Fruit fly (Drosophila melanogaster) whole organism, embryonic: ENCODE results near the gene CG31287.

ENCODE experiments used
- Aef1 ChIP-seq: fragments of 200-800 bp; sonication (Bioruptor generic); IDR thresholded peaks from 3 replicates; pipeline ENCODE4 v1.3.6; 2022; ENCODE audit warnings: missing biosample characterization, missing genetic modification characterization
- Antp ChIP-seq: fragments of 200-800 bp; sonication (Bioruptor generic); optimal IDR thresholded peaks from 3 replicates; lab custom pipeline; 2016; ENCODE audit warnings: missing biosample characterization, missing genetic modification characterization
- Atf6 ChIP-seq: fragments of 200-800 bp; sonication (Bioruptor generic); IDR thresholded peaks from 2 replicates; pipeline ENCODE4 v1.3.6; 2022; ENCODE audit warnings: missing biosample characterization, missing genetic modification characterization
- CG10147 ChIP-seq: fragments of 200-800 bp; sonication (Bioruptor generic); optimal IDR thresholded peaks from 2 replicates; lab custom pipeline; 2019; ENCODE audit warnings: missing biosample characterization, mild to moderate bottlenecking, missing genetic modification characterization, moderate library complexity
- CG13287 ChIP-seq: fragments of 200-800 bp; sonication (Bioruptor generic); IDR thresholded peaks from 2 replicates; pipeline ENCODE4 v1.3.6; 2022; ENCODE audit warnings: missing biosample characterization, missing genetic modification characterization; ENCODE audit not compliant: partially characterized antibody
- CG13296 ChIP-seq: fragments of 200-800 bp; sonication (Bioruptor generic); optimal IDR thresholded peaks from 3 replicates; lab custom pipeline; 2018; ENCODE audit warnings: missing biosample characterization, mild to moderate bottlenecking, missing genetic modification characterization
- CG13424 ChIP-seq: fragments of 200-800 bp; sonication (Bioruptor generic); optimal IDR thresholded peaks from 2 replicates; lab custom pipeline; 2019; ENCODE audit warnings: missing biosample characterization, mild to moderate bottlenecking, missing genetic modification characterization, moderate library complexity
- CG15696 ChIP-seq: fragments of 200-800 bp; sonication (Bioruptor generic); optimal IDR thresholded peaks from 2 replicates; lab custom pipeline; 2019; ENCODE audit warnings: missing biosample characterization, mild to moderate bottlenecking, missing genetic modification characterization, moderate library complexity
- CG16863 ChIP-seq: fragments of 200-800 bp; sonication (Bioruptor generic); optimal IDR thresholded peaks from 3 replicates; lab custom pipeline; 2016; ENCODE audit warnings: missing biosample characterization, missing genetic modification characterization
- CG18262 ChIP-seq: fragments of 200-800 bp; optimal IDR thresholded peaks from 3 replicates; lab custom pipeline; 2019; ENCODE audit warnings: missing biosample characterization, mild to moderate bottlenecking, missing genetic modification characterization, moderate library complexity
- CG3407 ChIP-seq: fragments of 200-800 bp; sonication (Bioruptor generic); optimal IDR thresholded peaks from 2 replicates; lab custom pipeline; 2018; ENCODE audit warnings: missing biosample characterization, mild to moderate bottlenecking, missing genetic modification characterization
- CG6272 ChIP-seq: fragments of 200-800 bp; sonication (Bioruptor generic); IDR thresholded peaks from 2 replicates; pipeline ENCODE4 v1.3.6; 2022; ENCODE audit warnings: missing biosample characterization, missing genetic modification characterization
- CG7839 ChIP-seq: fragments of 200-800 bp; sonication (Bioruptor generic); optimal IDR thresholded peaks from 3 replicates; lab custom pipeline; 2018; ENCODE audit warnings: missing biosample characterization, mild to moderate bottlenecking, missing genetic modification characterization, moderate library complexity
- CG7928 ChIP-seq: fragments of 200-800 bp; sonication (Bioruptor generic); optimal IDR thresholded peaks from 2 replicates; lab custom pipeline; 2017; ENCODE audit warnings: missing biosample characterization, mild to moderate bottlenecking, missing genetic modification characterization
- CG8089 ChIP-seq: fragments of 200-800 bp; sonication (Bioruptor generic); optimal IDR thresholded peaks from 3 replicates; lab custom pipeline; 2016; ENCODE audit warnings: missing biosample characterization, missing genetic modification characterization
- CG8281 ChIP-seq: fragments of 200-800 bp; sonication (Bioruptor generic); optimal IDR thresholded peaks from 2 replicates; lab custom pipeline; 2018; ENCODE audit warnings: missing biosample characterization, mild to moderate bottlenecking, missing genetic modification characterization, moderate library complexity
- CG8944 ChIP-seq: fragments of 200-800 bp; sonication (Bioruptor generic); optimal IDR thresholded peaks from 3 replicates; lab custom pipeline; 2016; ENCODE audit warnings: missing biosample characterization, missing genetic modification characterization
- CG9609 ChIP-seq: fragments of 200-800 bp; sonication (Bioruptor generic); optimal IDR thresholded peaks from 3 replicates; lab custom pipeline; 2016; ENCODE audit warnings: missing biosample characterization, missing genetic modification characterization
- CG9817 ChIP-seq: fragments of 200-800 bp; sonication (Bioruptor generic); optimal IDR thresholded peaks from 2 replicates; lab custom pipeline; 2018; ENCODE audit warnings: missing biosample characterization, mild to moderate bottlenecking, missing genetic modification characterization, moderate library complexity
- Dfd ChIP-seq, 2 experiments: fragments of >200 bp; optimal IDR thresholded peaks; 2 replicates each; lab custom pipeline; 2017; ENCODE audit warnings: missing biosample characterization in 2 of 2, missing genetic modification characterization in 2 of 2
- Dip2 ChIP-seq: fragments of 200-800 bp; sonication (Bioruptor generic); IDR thresholded peaks from 2 replicates; pipeline ENCODE4 v1.3.6; 2022; ENCODE audit warnings: missing biosample characterization, missing genetic modification characterization
- Ets65A ChIP-seq: fragments of 200-800 bp; sonication (Bioruptor generic); peaks from one replicate; lab custom pipeline; 2016; ENCODE audit warnings: missing biosample characterization, missing genetic modification characterization
- Hr39 ChIP-seq: fragments of >200 bp; optimal IDR thresholded peaks from 2 replicates; lab custom pipeline; 2017
- Hsf ChIP-seq: fragments of 200-800 bp; sonication (Bioruptor generic); optimal IDR thresholded peaks from 3 replicates; lab custom pipeline; 2016; ENCODE audit warnings: missing biosample characterization, missing genetic modification characterization
- MTF-1 ChIP-seq: fragments of 200-800 bp; sonication (Bioruptor generic); optimal IDR thresholded peaks from 2 replicates; lab custom pipeline; 2018; ENCODE audit warnings: missing biosample characterization, mild to moderate bottlenecking, missing genetic modification characterization, borderline replicate concordance
- NFAT ChIP-seq: fragments of 200-800 bp; sonication (Bioruptor generic); IDR thresholded peaks from 2 replicates; pipeline ENCODE4 v1.3.6; 2022; ENCODE audit warnings: missing biosample characterization, missing genetic modification characterization
- Nf-YC ChIP-seq: fragments of 200-800 bp; optimal IDR thresholded peaks from 3 replicates; lab custom pipeline; 2019; ENCODE audit warnings: missing biosample characterization, mild to moderate bottlenecking, missing genetic modification characterization, moderate library complexity
- Ravus ChIP-seq: fragments of 200-800 bp; sonication (Bioruptor generic); IDR thresholded peaks from 2 replicates; pipeline ENCODE4 v1.3.6; 2022; ENCODE audit warnings: missing biosample characterization, missing genetic modification characterization
- Sry-δ ChIP-seq: fragments of 200-800 bp; sonication (Bioruptor generic); optimal IDR thresholded peaks from 2 replicates; lab custom pipeline; 2016; ENCODE audit warnings: missing biosample characterization, missing genetic modification characterization
- Ssrp ChIP-seq: fragments of 200-800 bp; sonication (Bioruptor generic); optimal IDR thresholded peaks from 2 replicates; lab custom pipeline; 2018; ENCODE audit warnings: missing biosample characterization, mild to moderate bottlenecking, missing genetic modification characterization, moderate library complexity
- Trl ChIP-seq, 3 experiments: fragments of >200 bp in 2 of 3; fragments of 200-800 bp in 1 of 3; sonication (Bioruptor generic) in 1 of 3; optimal IDR thresholded peaks; 2 replicates in 1 of 3; 3 replicates in 2 of 3; lab custom pipeline; 2016 to 2017; ENCODE audit warnings: missing biosample characterization in 1 of 3, missing genetic modification characterization in 1 of 3
- btn ChIP-seq: fragments of 200-800 bp; sonication (Bioruptor generic); optimal IDR thresholded peaks from 2 replicates; lab custom pipeline; 2016; ENCODE audit warnings: missing biosample characterization, missing genetic modification characterization
- chm ChIP-seq: fragments of 200-800 bp; sonication (Bioruptor generic); IDR thresholded peaks from 2 replicates; pipeline ENCODE4 v1.3.6; 2022; ENCODE audit warnings: missing biosample characterization, missing genetic modification characterization
- dpn ChIP-seq, 2 experiments: fragments of 200-800 bp; sonication (Bioruptor generic); optimal IDR thresholded peaks; 3 replicates each; lab custom pipeline; 2016; ENCODE audit warnings: missing biosample characterization in 2 of 2, missing genetic modification characterization in 2 of 2
- en ChIP-seq: fragments of 200-800 bp; sonication (Bioruptor generic); optimal IDR thresholded peaks from 2 replicates; lab custom pipeline; 2016; ENCODE audit warnings: missing biosample characterization, missing genetic modification characterization
- fd102C ChIP-seq: fragments of 200-800 bp; sonication (Bioruptor generic); optimal IDR thresholded peaks from 2 replicates; lab custom pipeline; 2018; ENCODE audit warnings: missing biosample characterization, mild to moderate bottlenecking, missing genetic modification characterization, moderate library complexity
- fd3F ChIP-seq: fragments of 200-800 bp; sonication (Bioruptor generic); optimal IDR thresholded peaks from 2 replicates; lab custom pipeline; 2018; ENCODE audit warnings: missing biosample characterization, mild to moderate bottlenecking, missing genetic modification characterization, moderate library complexity
- gce ChIP-seq: fragments of 200-800 bp; sonication (Bioruptor generic); IDR thresholded peaks from 3 replicates; pipeline ENCODE4 v1.3.6; 2022; ENCODE audit warnings: missing biosample characterization, missing genetic modification characterization
- grau ChIP-seq: fragments of 200-800 bp; optimal IDR thresholded peaks from 3 replicates; lab custom pipeline; 2019; ENCODE audit warnings: missing biosample characterization, mild to moderate bottlenecking, missing genetic modification characterization, moderate library complexity
- onecut ChIP-seq: fragments of 200-800 bp; sonication (Bioruptor generic); IDR thresholded peaks from 2 replicates; pipeline ENCODE4 v1.3.6; 2022; ENCODE audit warnings: missing biosample characterization, missing genetic modification characterization
- pnt ChIP-seq: fragments of 200-800 bp; sonication (Bioruptor generic); optimal IDR thresholded peaks from 3 replicates; lab custom pipeline; 2016; ENCODE audit warnings: missing biosample characterization, missing genetic modification characterization
- schlank ChIP-seq: fragments of 200-800 bp; sonication (Bioruptor generic); optimal IDR thresholded peaks from 2 replicates; lab custom pipeline; 2018; ENCODE audit warnings: missing biosample characterization, mild to moderate bottlenecking, missing genetic modification characterization
- sima ChIP-seq: fragments of 200-800 bp; sonication (Bioruptor generic); optimal IDR thresholded peaks from 2 replicates; lab custom pipeline; 2016; ENCODE audit warnings: missing biosample characterization, missing genetic modification characterization
- sna ChIP-seq: fragments of 200-800 bp; sonication (Bioruptor generic); IDR thresholded peaks from 2 replicates; pipeline ENCODE4 v1.3.6; 2022; ENCODE audit warnings: missing biosample characterization, missing genetic modification characterization; ENCODE audit not compliant: partially characterized antibody
- unpg ChIP-seq: fragments of 200-800 bp; sonication (Bioruptor generic); optimal IDR thresholded peaks from 3 replicates; lab custom pipeline; 2018; ENCODE audit warnings: missing biosample characterization, mild to moderate bottlenecking, missing genetic modification characterization, moderate library complexity
- vfl ChIP-seq: fragments of 200-800 bp; sonication (Bioruptor generic); optimal IDR thresholded peaks from 2 replicates; lab custom pipeline; 2016; ENCODE audit warnings: missing biosample characterization, missing genetic modification characterization
- wek ChIP-seq: fragments of 200-800 bp; sonication (Bioruptor generic); optimal IDR thresholded peaks from 3 replicates; lab custom pipeline; 2018; ENCODE audit warnings: missing biosample characterization, mild to moderate bottlenecking, missing genetic modification characterization, moderate library complexity
- zen2 ChIP-seq: fragments of 200-800 bp; sonication (Bioruptor generic); IDR thresholded peaks from 3 replicates; pipeline ENCODE4 v1.3.6; 2022; ENCODE audit warnings: missing biosample characterization, missing genetic modification characterization; ENCODE audit not compliant: partially characterized antibody
- zf30C ChIP-seq: fragments of 200-800 bp; sonication (Bioruptor generic); optimal IDR thresholded peaks from 3 replicates; lab custom pipeline; 2018; ENCODE audit warnings: missing biosample characterization, mild to moderate bottlenecking, missing genetic modification characterization

Gene CG31287

dm6 chr3R:16236713-16237641 is 33.8 kb downstream of the CG31287 start (continued):
- TF ChIP-seq fd102C (peak; percentile 42), CG8089 (GFP tag; lab: Kevin White, UChicago) (peak; percentile 69), unpg (GFP tag; lab: Kevin White, UChicago) (peak; percentile 99), vfl (GFP tag; lab: Kevin White, UChicago) (peak; percentile 83), sima (peak; percentile 35), CG7928 (GFP tag; lab: Kevin White, UChicago) (peak; percentile 73), en (GFP tag; lab: Kevin White, UChicago) (peak; percentile 38), Hr39 (no peak), schlank (tag; lab: Kevin White, UChicago) (peak; percentile 92), MTF-1 (peak; percentile 81), chm (GFP tag; lab: Robert Waterston, UW) (no peak), Ravus (GFP tag; lab: Robert Waterston, UW) (no peak), CG10147 (GFP tag; lab: Kevin White, UChicago) (peak; percentile 97), onecut (peak; percentile 94), dpn (GFP tag; optimal IDR thresholded peaks at IDR 0.05; lab: Kevin White, UChicago) (peak; percentile 86 to 98), Sry-δ (GFP tag; lab: Kevin White, UChicago) (no peak), Hsf (GFP tag; lab: Kevin White, UChicago) (peak; percentile 84), btn (GFP tag; lab: Kevin White, UChicago) (no peak), CG18262 (tag; lab: Kevin White, UChicago) (peak; percentile 99), Dfd (GFP tag; optimal IDR thresholded peaks at IDR 0.05; lab: Kevin White, UChicago) (no peak), Ets65A (peak; percentile 97), CG13296 (peak; percentile 98), Nf-YC (tag; lab: Kevin White, UChicago) (peak; percentile 92), CG16863 (GFP tag; lab: Kevin White, UChicago) (peak; percentile 70), NFAT (GFP tag; lab: Robert Waterston, UW) (no peak), CG13287 (no peak), CG9609 (peak; percentile 67), pnt (GFP tag; lab: Kevin White, UChicago) (peak; percentile 79), CG15696 (tag; lab: Kevin White, UChicago) (peak; percentile 91), grau (tag; lab: Kevin White, UChicago) (peak; percentile 100), Trl (optimal IDR thresholded peaks at IDR 0.05; lab: Kevin White, UChicago) (peak; percentile 75 to 80), Trl (GFP tag; optimal IDR thresholded peaks at IDR 0.05; lab: Kevin White, UChicago) (peak; percentile 78), zf30C (GFP tag; lab: Kevin White, UChicago) (no peak), sna (GFP tag; lab: Robert Waterston, UW) (no peak), Antp (GFP tag; lab: Kevin White, UChicago) (peak; percentile 80), CG6272 (GFP tag; lab: Robert Waterston, UW) (peak; percentile 97), gce (GFP tag; lab: Robert Waterston, UW) (no peak), CG9817 (tag; lab: Kevin White, UChicago) (peak; percentile 98), CG3407 (GFP tag; lab: Kevin White, UChicago) (peak; percentile 95), fd3F (GFP tag; lab: Kevin White, UChicago) (peak; percentile 97), CG13424 (tag; lab: Kevin White, UChicago) (peak; percentile 99), Dip2 (GFP tag; lab: Robert Waterston, UW) (no peak), zen2 (GFP tag; lab: Robert Waterston, UW) (no peak), CG8944 (peak; percentile 82), Aef1 (GFP tag; lab: Robert Waterston, UW) (no peak), CG8281 (tag; lab: Kevin White, UChicago) (peak; percentile 92), wek (GFP tag; lab: Kevin White, UChicago) (peak; percentile 62), Ssrp (tag; lab: Kevin White, UChicago) (peak; percentile 98), Atf6 (GFP tag; lab: Robert Waterston, UW) (no peak), CG7839 (tag; lab: Kevin White, UChicago) (peak; percentile 99)
